Worm (Caenorhabditis elegans): ENCODE measurements around the gene Y51B9A.8.

DNA sequence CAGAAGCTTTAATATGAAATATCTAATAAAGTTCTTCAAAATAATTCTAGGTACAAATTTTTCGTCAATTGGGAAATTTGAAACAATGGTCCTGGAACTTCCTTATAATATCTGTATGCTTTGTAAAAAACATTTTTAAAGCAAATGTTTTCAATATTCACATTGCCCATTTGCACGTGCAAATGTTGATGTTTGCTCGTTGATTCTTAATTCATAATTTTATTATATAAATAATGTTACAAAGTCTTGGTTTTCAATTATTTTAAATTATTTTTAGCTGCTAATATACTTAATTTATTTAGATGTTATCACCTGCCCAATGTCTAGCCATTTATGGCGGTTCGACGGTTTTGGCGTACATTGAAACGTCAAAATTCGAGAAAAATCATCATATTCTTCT, 23.3 kb downstream of the Y51B9A.8 start, which contains the start of gene M176.11:
- no peak for TF ChIP-seq tab-1 (GFP tag; IDR thresholded peaks at IDR 0.05)
- TF ChIP-seq T22C8.4 (GFP tag; IDR thresholded peaks at IDR 0.05) = no peak
- no peak for TF ChIP-seq cog-1 (tag; optimal IDR thresholded peaks at IDR 0.05)
- no peak for TF ChIP-seq flt-1 (GFP tag; IDR thresholded peaks at IDR 0.05)
- no peak for TF ChIP-seq ref-1 (GFP tag; conservative IDR thresholded peaks at IDR 0.05)
- TF ChIP-seq ztf-23 (GFP tag; IDR thresholded peaks at IDR 0.05) = no peak
- TF ChIP-seq med-1 (GFP tag; optimal IDR thresholded peaks at IDR 0.05; ENCODE audit: insufficient read depth) = no peak

All from whole organism, midembryonic.